Worm (Caenorhabditis elegans) whole organism, L3 larva: ENCODE results near the gene C54D10.5.
A peak's percentile ranks its signal among the peaks of the same experiment; 100 is the strongest.

Experiments used
- elt-3 ChIP-seq, 3 experiments: fragments of 150-350 bp in 1 of 3; sonication (generic microtip) in 2 of 3; optimal IDR thresholded peaks; 2 replicates in 2 of 3; 4 replicates in 1 of 3; lab custom pipeline; 2014 to 2017; ENCODE audit warnings: missing biosample characterization in 3 of 3, missing genetic modification characterization in 3 of 3
- fkh-10 ChIP-seq: sonication (generic microtip); optimal IDR thresholded peaks from 2 replicates; lab custom pipeline; 2017; ENCODE audit warnings: missing biosample characterization, missing genetic modification reagents, missing genetic modification characterization
- nfya-1 ChIP-seq: sonication (generic microtip); optimal IDR thresholded peaks from 2 replicates; lab custom pipeline; 2017; ENCODE audit warnings: missing genetic modification characterization, mild to moderate bottlenecking, missing compliant biosample characterization, antibody characterized with exemption, moderate library complexity; ENCODE audit not compliant: insufficient read depth
- nhr-11 ChIP-seq: fragments of 150-350 bp; optimal IDR thresholded peaks from 2 replicates; lab custom pipeline; 2014; ENCODE audit warnings: missing biosample characterization, missing genetic modification characterization
- nhr-12 ChIP-seq: fragments of 150-350 bp; optimal IDR thresholded peaks from 2 replicates; lab custom pipeline; 2014; ENCODE audit warnings: missing biosample characterization, missing genetic modification characterization
- nhr-67 ChIP-seq: fragments of 150-350 bp; optimal IDR thresholded peaks from 2 replicates; lab custom pipeline; 2014; ENCODE audit warnings: missing biosample characterization, missing genetic modification characterization
- tbx-2 ChIP-seq: sonication (generic microtip); optimal IDR thresholded peaks from 2 replicates; lab custom pipeline; 2016; ENCODE audit warnings: mild to moderate bottlenecking, missing genetic modification characterization, missing compliant biosample characterization
- unc-62 ChIP-seq: fragments of 150-350 bp; sonication (generic microtip); optimal IDR thresholded peaks from 4 replicates; lab custom pipeline; 2014; ENCODE audit warnings: missing biosample characterization, missing genetic modification reagents, missing genetic modification characterization

DNA sequence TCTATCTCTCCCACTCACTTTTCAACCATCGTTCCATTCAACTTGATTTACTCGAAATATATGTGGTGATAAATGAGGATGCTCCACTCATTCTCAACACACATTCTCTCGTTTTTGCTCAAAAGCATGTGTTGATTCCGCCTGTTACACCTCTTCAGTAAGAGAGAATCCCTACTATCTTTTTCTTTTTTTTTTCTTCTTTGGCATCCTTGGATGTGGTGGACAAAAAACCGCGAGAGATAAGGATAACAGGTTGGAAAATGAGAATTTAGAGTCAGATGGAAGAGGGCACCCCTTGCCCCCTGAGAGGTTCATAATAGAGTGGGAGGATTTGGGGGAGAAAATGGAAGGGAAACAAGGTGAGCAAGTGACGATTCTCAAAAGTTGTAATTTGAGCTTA, 49.9 kb downstream of the C54D10.5 start:
- no peak for TF ChIP-seq tbx-2 (tag; lab: Kevin White, UChicago)
- TF ChIP-seq nhr-11 (tag; lab: Kevin White, UChicago): no peak
- TF ChIP-seq nfya-1: peak; percentile 23
- TF ChIP-seq unc-62: no peak
- no peak for TF ChIP-seq nhr-12 (tag; lab: Kevin White, UChicago)
- no peak for TF ChIP-seq fkh-10 (GFP tag; lab: Kevin White, UChicago)
- TF ChIP-seq nhr-67: no peak
- no peak for TF ChIP-seq elt-3 (tag; optimal IDR thresholded peaks at IDR 0.05; lab: Kevin White, UChicago)
